Fruit fly (Drosophila melanogaster): ENCODE data around the gene RhoGAP19D.

The RhoGAP19D gene

DNA sequence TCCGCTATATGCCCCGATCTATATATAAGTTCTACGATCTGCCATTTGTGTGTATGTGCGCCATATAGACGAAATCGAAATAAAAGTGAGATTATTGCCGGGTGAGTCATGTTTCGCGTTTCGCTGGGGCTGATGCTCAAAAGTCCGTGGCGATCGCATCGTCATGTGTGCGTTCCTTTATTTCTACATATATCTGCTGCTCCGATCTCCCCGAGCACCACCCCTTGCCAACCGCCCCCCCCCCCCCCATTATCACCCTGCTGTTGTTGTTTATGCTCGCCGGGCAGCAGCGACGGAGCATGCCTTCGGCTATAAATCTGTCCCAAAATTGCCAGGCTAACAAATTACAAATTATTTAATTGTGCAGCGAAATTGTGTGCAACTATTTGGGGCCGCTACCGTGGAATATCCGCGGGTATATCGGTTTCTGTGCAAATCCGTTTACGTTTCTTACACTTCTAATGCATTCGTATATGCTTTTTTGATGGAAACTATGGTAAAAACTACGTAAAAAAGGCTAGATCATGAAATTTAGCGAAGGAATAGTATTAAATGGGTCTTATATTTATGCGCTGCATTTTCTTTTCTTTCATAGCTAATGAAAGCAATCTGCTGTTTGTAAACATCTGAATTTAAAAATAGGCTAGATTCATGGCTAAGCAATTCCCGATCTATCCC, 9.3 kb upstream of the RhoGAP19D start:
- no peak for TF ChIP-seq cnc (optimal IDR thresholded peaks at IDR 0.05)
- TF ChIP-seq CG33017 (tag; optimal IDR thresholded peaks at IDR 0.05): no peak
- no peak for TF ChIP-seq Crg-1 (GFP tag; optimal IDR thresholded peaks at IDR 0.05)
- TF ChIP-seq CG5204 (GFP tag; optimal IDR thresholded peaks at IDR 0.05): no peak
- TF ChIP-seq pad (GFP tag; optimal IDR thresholded peaks at IDR 0.05): no peak
- no peak for TF ChIP-seq Mnt (GFP tag; optimal IDR thresholded peaks at IDR 0.05)
- no peak for TF ChIP-seq CG14711 (tag; optimal IDR thresholded peaks at IDR 0.05)
- TF ChIP-seq bab1 (GFP tag; optimal IDR thresholded peaks at IDR 0.05): no peak
- no peak for TF ChIP-seq toe (GFP tag; optimal IDR thresholded peaks at IDR 0.05)
- no peak for TF ChIP-seq CG11617 (GFP tag; optimal IDR thresholded peaks at IDR 0.05)
- TF ChIP-seq CG1620 (GFP tag; optimal IDR thresholded peaks at IDR 0.05): no peak

DNA sequence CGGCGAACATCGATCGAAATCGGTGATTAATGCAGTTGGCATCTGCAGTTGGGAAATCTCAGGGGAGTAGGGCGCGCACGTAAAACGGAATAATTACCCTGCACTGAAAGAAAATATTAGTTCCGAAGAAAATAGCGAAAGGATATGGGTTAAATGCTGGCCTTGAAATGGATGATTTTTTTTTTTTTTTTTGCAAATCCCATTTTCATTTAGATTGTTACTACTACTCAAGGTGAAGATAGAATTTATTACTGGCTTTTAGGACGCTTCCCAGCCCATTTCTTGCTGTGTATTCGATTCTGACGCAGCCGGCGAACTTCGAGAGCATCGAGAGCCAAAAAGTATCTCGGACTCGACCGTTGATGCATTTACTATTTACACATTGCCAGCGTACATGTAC, 8.6 kb upstream of the RhoGAP19D start:
- TF ChIP-seq pad (GFP tag; optimal IDR thresholded peaks at IDR 0.05): no peak
- no peak for TF ChIP-seq bab1 (GFP tag; optimal IDR thresholded peaks at IDR 0.05)
- TF ChIP-seq Mnt (GFP tag; optimal IDR thresholded peaks at IDR 0.05): no peak
- TF ChIP-seq ovo (GFP tag; optimal IDR thresholded peaks at IDR 0.05): no peak
- TF ChIP-seq Clk (GFP tag; optimal IDR thresholded peaks at IDR 0.05): no peak
- no peak for TF ChIP-seq CG33017 (tag; optimal IDR thresholded peaks at IDR 0.05)
- peak; percentile 47 for TF ChIP-seq CG7101 (tag; optimal IDR thresholded peaks at IDR 0.05)
- TF ChIP-seq cic (GFP tag; optimal IDR thresholded peaks at IDR 0.05): no peak
- no peak for TF ChIP-seq kay (GFP tag; ENCODE audit: borderline replicate concordance)
- TF ChIP-seq Hr96 (GFP tag; optimal IDR thresholded peaks at IDR 0.05): peak; percentile 53
- TF ChIP-seq cnc (optimal IDR thresholded peaks at IDR 0.05): no peak
- TF ChIP-seq CG7045 (GFP tag; optimal IDR thresholded peaks at IDR 0.05): peak; percentile 19
- TF ChIP-seq CG11617 (GFP tag; optimal IDR thresholded peaks at IDR 0.05): no peak
- peak; percentile 43 for TF ChIP-seq CG5204 (GFP tag; optimal IDR thresholded peaks at IDR 0.05)
- TF ChIP-seq CG12768 (GFP tag; optimal IDR thresholded peaks at IDR 0.05): no peak
- no peak for TF ChIP-seq Crg-1 (GFP tag; optimal IDR thresholded peaks at IDR 0.05)
- TF ChIP-seq CG1620 (GFP tag; optimal IDR thresholded peaks at IDR 0.05): no peak
- no peak for TF ChIP-seq tj (GFP tag; optimal IDR thresholded peaks at IDR 0.05)
- peak; percentile 29 for TF ChIP-seq CG14711 (tag; optimal IDR thresholded peaks at IDR 0.05)
- peak; percentile 24 for TF ChIP-seq toe (GFP tag; optimal IDR thresholded peaks at IDR 0.05)

DNA sequence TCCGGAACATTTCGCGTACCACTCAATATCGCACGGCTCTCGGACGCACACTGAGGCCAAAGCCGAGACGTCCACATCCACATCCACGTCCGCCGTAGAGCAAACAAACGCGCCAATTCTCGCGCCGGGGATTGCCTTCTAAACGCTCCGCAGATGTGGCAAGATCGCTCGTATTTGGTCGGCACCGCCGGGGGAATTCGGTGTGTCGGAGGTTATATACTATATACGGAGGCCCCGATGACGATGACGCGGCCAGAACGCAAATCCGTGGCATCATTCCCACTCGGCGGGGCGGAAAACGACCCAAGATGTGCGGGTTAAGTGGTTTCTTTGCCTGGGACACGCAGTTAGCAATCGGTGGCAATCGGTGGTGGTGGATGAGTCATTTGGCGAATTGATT, 7.7 kb upstream of the RhoGAP19D start:
- TF ChIP-seq tj (GFP tag; optimal IDR thresholded peaks at IDR 0.05) (no peak), Mnt (GFP tag; optimal IDR thresholded peaks at IDR 0.05) (no peak), ovo (GFP tag; optimal IDR thresholded peaks at IDR 0.05) (no peak), CG5204 (GFP tag; optimal IDR thresholded peaks at IDR 0.05) (no peak), Hr96 (GFP tag; optimal IDR thresholded peaks at IDR 0.05) (no peak), Crg-1 (GFP tag; optimal IDR thresholded peaks at IDR 0.05) (no peak), CG7101 (tag; optimal IDR thresholded peaks at IDR 0.05) (no peak), CG1620 (GFP tag; optimal IDR thresholded peaks at IDR 0.05) (no peak)

DNA sequence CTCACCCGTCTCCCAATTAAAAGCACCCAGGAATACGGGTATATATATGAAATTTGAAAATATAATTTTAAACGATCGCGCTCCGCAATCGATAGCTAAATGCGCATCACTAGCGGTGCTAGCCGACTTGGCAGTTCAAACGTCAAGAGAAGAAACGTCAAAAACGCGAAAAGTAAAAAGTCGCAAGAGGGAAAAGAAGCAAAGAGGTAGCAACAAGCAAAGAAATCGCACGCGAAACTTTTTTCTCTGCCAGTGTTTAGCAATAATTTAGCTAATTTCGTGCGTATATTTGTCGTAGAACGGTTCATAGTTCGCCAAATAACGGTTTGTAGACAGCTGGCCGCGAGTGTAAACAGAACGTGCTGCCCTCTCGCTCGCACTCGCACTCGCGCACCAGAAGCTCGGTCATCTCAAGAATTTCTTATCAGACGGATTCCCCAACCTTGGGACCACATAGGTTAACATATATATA, 924 bp upstream of the RhoGAP19D start, which contains the start of gene CG1812:
TSS of gene CG1812 (plus strand) at position 163 of the 472 bp plus-strand sequence.
- TF ChIP-seq CG14711 (tag; optimal IDR thresholded peaks at IDR 0.05): peak; percentile 14
- TF ChIP-seq bab1 (GFP tag; optimal IDR thresholded peaks at IDR 0.05): peak; percentile 55
- TF ChIP-seq CG1620 (GFP tag; optimal IDR thresholded peaks at IDR 0.05): no peak
- TF ChIP-seq CG11617 (GFP tag; optimal IDR thresholded peaks at IDR 0.05): peak; percentile 19
- TF ChIP-seq pad (GFP tag; optimal IDR thresholded peaks at IDR 0.05): peak; percentile 14
- TF ChIP-seq kay (GFP tag; ENCODE audit: borderline replicate concordance): no peak
- peak; percentile 32 for TF ChIP-seq tj (GFP tag; optimal IDR thresholded peaks at IDR 0.05)
- TF ChIP-seq ovo (GFP tag; optimal IDR thresholded peaks at IDR 0.05): peak; percentile 30
- TF ChIP-seq cic (GFP tag; optimal IDR thresholded peaks at IDR 0.05): no peak
- TF ChIP-seq CG7045 (GFP tag; optimal IDR thresholded peaks at IDR 0.05): peak; percentile 11
- TF ChIP-seq CG12768 (GFP tag; optimal IDR thresholded peaks at IDR 0.05): peak; percentile 17
- peak; percentile 47 for TF ChIP-seq CG7101 (tag; optimal IDR thresholded peaks at IDR 0.05)
- TF ChIP-seq Mnt (GFP tag; optimal IDR thresholded peaks at IDR 0.05): peak; percentile 41

DNA sequence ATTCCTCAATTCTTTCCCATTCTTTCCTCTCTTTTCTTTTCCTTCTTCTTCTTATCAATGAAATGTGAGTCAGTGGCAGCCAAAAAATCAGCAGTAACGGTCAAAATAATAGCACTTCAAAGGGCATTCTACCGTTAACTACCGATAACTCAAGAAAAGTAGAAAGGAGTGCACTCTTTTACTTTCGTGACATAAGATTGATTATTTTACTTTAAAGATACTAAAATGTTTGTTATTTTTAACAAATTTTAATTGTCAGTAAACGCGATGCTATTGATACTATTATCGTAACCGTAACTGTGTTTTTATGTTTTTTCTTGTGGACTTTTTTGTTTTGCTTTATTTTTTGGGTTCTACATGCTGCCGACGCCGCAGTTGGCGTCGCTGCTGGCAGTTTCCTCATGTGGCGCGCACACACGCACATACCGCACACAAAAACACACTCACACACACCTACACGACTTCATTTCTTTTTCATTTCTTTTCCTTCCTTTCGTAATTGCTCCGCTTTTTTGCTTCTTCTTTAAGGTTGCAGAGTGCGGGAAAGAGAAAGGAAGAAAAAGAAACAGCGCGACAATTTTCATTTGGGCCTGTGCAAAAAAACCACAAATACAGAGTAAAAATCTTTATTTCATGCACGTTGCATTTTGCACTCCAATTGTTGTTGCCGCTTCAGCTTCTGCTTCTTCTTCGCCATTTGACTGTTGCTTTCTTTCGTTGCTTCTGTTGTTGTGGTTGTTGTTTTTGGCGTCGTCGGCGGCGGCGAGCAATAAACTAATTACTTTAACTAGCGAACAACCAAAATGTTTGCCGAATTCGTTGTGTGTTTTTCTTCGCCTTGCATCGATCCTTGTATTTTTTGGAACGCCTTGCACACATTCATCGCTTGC, 714 bp downstream of the RhoGAP19D start:
- TF ChIP-seq CG7045 (GFP tag; optimal IDR thresholded peaks at IDR 0.05) (no peak), Hr96 (GFP tag; optimal IDR thresholded peaks at IDR 0.05) (no peak), tj (GFP tag; optimal IDR thresholded peaks at IDR 0.05) (peak; percentile 49), bab1 (GFP tag; optimal IDR thresholded peaks at IDR 0.05) (no peak)

DNA sequence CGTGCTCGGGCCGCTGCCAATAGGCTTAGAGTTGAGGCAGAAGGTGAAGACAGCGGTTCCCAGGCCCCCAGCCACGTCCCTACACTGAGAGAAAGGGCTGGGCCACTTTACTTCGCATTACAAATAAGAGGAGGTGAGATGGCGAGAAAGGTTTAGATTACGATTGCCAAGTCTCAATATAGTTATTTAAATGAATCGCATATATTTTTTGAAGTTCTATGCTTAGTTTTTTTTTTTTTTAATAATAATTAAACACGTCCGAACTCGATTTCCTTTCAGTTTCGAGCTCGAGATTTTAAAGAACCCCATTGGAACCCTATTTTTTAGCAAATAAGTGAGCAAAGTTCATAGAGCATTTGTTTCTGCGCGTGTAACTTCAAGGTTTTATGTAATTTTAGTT, 2.7 kb downstream of the RhoGAP19D start:
- no peak for TF ChIP-seq cic (GFP tag; optimal IDR thresholded peaks at IDR 0.05)
- no peak for TF ChIP-seq Crg-1 (GFP tag; optimal IDR thresholded peaks at IDR 0.05)
- TF ChIP-seq pad (GFP tag; optimal IDR thresholded peaks at IDR 0.05): no peak
- TF ChIP-seq kay (GFP tag; ENCODE audit: borderline replicate concordance): no peak
- TF ChIP-seq CG7045 (GFP tag; optimal IDR thresholded peaks at IDR 0.05): no peak
- TF ChIP-seq tj (GFP tag; optimal IDR thresholded peaks at IDR 0.05): no peak
- no peak for TF ChIP-seq CG14711 (tag; optimal IDR thresholded peaks at IDR 0.05)
- no peak for TF ChIP-seq cnc (optimal IDR thresholded peaks at IDR 0.05)
